Worm (Caenorhabditis elegans) whole organism, L2 larva: ENCODE results near the gene F23F12.12.

Experiments
- C34F6.9 ChIP-seq: fragments of 150-350 bp; optimal IDR thresholded peaks from 2 replicates; lab custom pipeline; 2014; ENCODE audit warnings: missing biosample characterization, missing genetic modification characterization
- F13H6.1 ChIP-seq: sonication (generic microtip); optimal IDR thresholded peaks from 2 replicates; lab custom pipeline; 2016; ENCODE audit warnings: missing genetic modification characterization, missing compliant biosample characterization
- R02D3.7 ChIP-seq: fragments of 150-350 bp; optimal IDR thresholded peaks from 2 replicates; lab custom pipeline; 2014; ENCODE audit warnings: missing biosample characterization, missing genetic modification characterization
- ZK546.5 ChIP-seq: sonication (generic microtip); optimal IDR thresholded peaks from 2 replicates; lab custom pipeline; 2017; ENCODE audit warnings: missing biosample characterization, missing genetic modification characterization
- alr-1 ChIP-seq: fragments of 150-350 bp; optimal IDR thresholded peaks from 2 replicates; lab custom pipeline; 2014; ENCODE audit warnings: missing biosample characterization, missing genetic modification characterization
- aly-2 ChIP-seq: fragments of 150-350 bp; optimal IDR thresholded peaks from 2 replicates; lab custom pipeline; 2014; ENCODE audit warnings: missing biosample characterization, missing genetic modification characterization
- ama-1 ChIP-seq: fragments of 150-350 bp; optimal IDR thresholded peaks from 2 replicates; lab custom pipeline; 2018; ENCODE audit warnings: inconsistent platforms
- blmp-1 ChIP-seq: sonication (generic microtip); optimal IDR thresholded peaks from 2 replicates; lab custom pipeline; 2017; ENCODE audit warnings: missing genetic modification characterization, mild to moderate bottlenecking, missing compliant biosample characterization, antibody characterized with exemption, moderate library complexity; ENCODE audit not compliant: insufficient read depth
- ceh-16 ChIP-seq: fragments of 150-350 bp; optimal IDR thresholded peaks from 2 replicates; lab custom pipeline; 2014; ENCODE audit warnings: missing biosample characterization, missing genetic modification characterization
- ceh-82 ChIP-seq: fragments of 150-350 bp; optimal IDR thresholded peaks from 2 replicates; lab custom pipeline; 2014; ENCODE audit warnings: missing biosample characterization, missing genetic modification characterization
- crh-2 ChIP-seq: sonication (generic microtip); optimal IDR thresholded peaks from 2 replicates; lab custom pipeline; 2017; ENCODE audit warnings: missing biosample characterization, missing genetic modification characterization
- dmd-4 ChIP-seq: sonication (generic microtip); optimal IDR thresholded peaks from 2 replicates; lab custom pipeline; 2017; ENCODE audit warnings: missing biosample characterization, missing genetic modification characterization
- elt-1 ChIP-seq: fragments of 150-350 bp; optimal IDR thresholded peaks from 2 replicates; lab custom pipeline; 2014; ENCODE audit warnings: missing biosample characterization, missing genetic modification characterization
- elt-3 ChIP-seq: sonication (generic microtip); optimal IDR thresholded peaks from 2 replicates; lab custom pipeline; 2017; ENCODE audit warnings: missing biosample characterization, missing genetic modification characterization
- fos-1 ChIP-seq: fragments of 150-350 bp; optimal IDR thresholded peaks from 2 replicates; lab custom pipeline; 2014; ENCODE audit warnings: missing biosample characterization, missing genetic modification characterization
- gmeb-1 ChIP-seq: fragments of 150-350 bp; optimal IDR thresholded peaks from 2 replicates; lab custom pipeline; 2014; ENCODE audit warnings: missing biosample characterization, missing genetic modification characterization
- lin-39 ChIP-seq: fragments of 150-350 bp; optimal IDR thresholded peaks from 2 replicates; lab custom pipeline; 2014; ENCODE audit warnings: missing biosample characterization, missing genetic modification reagents, missing genetic modification characterization
- lsy-2 ChIP-seq, 2 experiments: fragments of 150-350 bp in 1 of 2; sonication (generic microtip) in 1 of 2; optimal IDR thresholded peaks; 2 replicates each; lab custom pipeline; 2014 to 2017; ENCODE audit warnings: missing biosample characterization in 2 of 2, missing genetic modification characterization in 2 of 2
- mab-5 ChIP-seq: fragments of 150-350 bp; optimal IDR thresholded peaks from 2 replicates; lab custom pipeline; 2014; ENCODE audit warnings: missing biosample characterization, missing genetic modification characterization
- mbf-1 ChIP-seq: sonication (generic microtip); optimal IDR thresholded peaks from 2 replicates; lab custom pipeline; 2017; ENCODE audit warnings: missing biosample characterization, missing genetic modification characterization
- nhr-10 ChIP-seq: sonication (generic microtip); optimal IDR thresholded peaks from 2 replicates; lab custom pipeline; 2017; ENCODE audit warnings: missing biosample characterization, missing genetic modification characterization
- nhr-11 ChIP-seq: fragments of 150-350 bp; optimal IDR thresholded peaks from 2 replicates; lab custom pipeline; 2014; ENCODE audit warnings: missing biosample characterization, missing genetic modification characterization
- nhr-12 ChIP-seq: fragments of 150-350 bp; optimal IDR thresholded peaks from 2 replicates; lab custom pipeline; 2014; ENCODE audit warnings: missing biosample characterization, missing genetic modification characterization
- nhr-21 ChIP-seq: fragments of 150-350 bp; optimal IDR thresholded peaks from 2 replicates; lab custom pipeline; 2014; ENCODE audit warnings: missing biosample characterization, missing genetic modification characterization
- nhr-23 ChIP-seq: fragments of 150-350 bp; optimal IDR thresholded peaks from 2 replicates; lab custom pipeline; 2014; ENCODE audit warnings: missing biosample characterization, missing genetic modification reagents, missing genetic modification characterization
- nhr-25 ChIP-seq: fragments of 150-350 bp; sonication (generic microtip); optimal IDR thresholded peaks from 3 replicates; lab custom pipeline; 2014; ENCODE audit warnings: missing biosample characterization, missing genetic modification characterization
- nhr-77 ChIP-seq: fragments of 150-350 bp; optimal IDR thresholded peaks from 2 replicates; lab custom pipeline; 2014; ENCODE audit warnings: missing biosample characterization, missing genetic modification characterization
- peb-1 ChIP-seq: fragments of 150-350 bp; optimal IDR thresholded peaks from 2 replicates; lab custom pipeline; 2014; ENCODE audit warnings: missing biosample characterization, missing genetic modification characterization
- skn-1 ChIP-seq: sonication (generic microtip); optimal IDR thresholded peaks from 2 replicates; lab custom pipeline; 2017; ENCODE audit warnings: missing biosample characterization, missing genetic modification characterization
- sma-3 ChIP-seq: sonication (generic microtip); optimal IDR thresholded peaks from 2 replicates; lab custom pipeline; 2016; ENCODE audit warnings: missing genetic modification reagents, missing genetic modification characterization, missing compliant biosample characterization
- sma-9 ChIP-seq, 2 experiments: fragments of 150-350 bp in 1 of 2; sonication (generic microtip) in 1 of 2; optimal IDR thresholded peaks; 2 replicates each; lab custom pipeline; 2014 to 2016; ENCODE audit warnings: missing genetic modification characterization in 2 of 2, mild to moderate bottlenecking in 1 of 2, missing biosample characterization in 1 of 2, missing compliant biosample characterization in 1 of 2, missing genetic modification reagents in 1 of 2, moderate library complexity in 1 of 2
- snpc-4 ChIP-seq: fragments of 150-350 bp; optimal IDR thresholded peaks from 2 replicates; lab custom pipeline; 2014; ENCODE audit warnings: missing biosample characterization, missing genetic modification characterization
- unc-55 ChIP-seq: fragments of 150-350 bp; sonication (generic microtip); optimal IDR thresholded peaks from 3 replicates; lab custom pipeline; 2014; ENCODE audit warnings: missing biosample characterization, missing genetic modification reagents, missing genetic modification characterization
- unc-62 ChIP-seq: fragments of 150-350 bp; optimal IDR thresholded peaks from 2 replicates; lab custom pipeline; 2014; ENCODE audit warnings: missing biosample characterization, missing genetic modification reagents, missing genetic modification characterization
- zag-1 ChIP-seq: fragments of 150-350 bp; optimal IDR thresholded peaks from 2 replicates; lab custom pipeline; 2014; ENCODE audit warnings: missing biosample characterization, missing genetic modification characterization
- ztf-11 ChIP-seq: sonication (generic microtip); optimal IDR thresholded peaks from 2 replicates; lab custom pipeline; 2017; ENCODE audit warnings: missing biosample characterization, missing genetic modification characterization
- ztf-4 ChIP-seq: fragments of 150-350 bp; optimal IDR thresholded peaks from 2 replicates; lab custom pipeline; 2014; ENCODE audit warnings: missing biosample characterization, missing genetic modification characterization

The F23F12.12 gene

ce11 chrIII:6478256-6479004, 29.5 kb upstream of the F23F12.12 start, which contains the start of gene zip-8:
Gene zip-8, plus strand, starts transcription at chrIII:6478955.
- TF ChIP-seq R02D3.7 (no peak), ztf-4 (no peak), sma-3 (GFP tag; lab: Kevin White, UChicago) (no peak), snpc-4 (tag; lab: Kevin White, UChicago) (no peak), ztf-11 (tag; lab: Kevin White, UChicago) (no peak), skn-1 (no peak), lsy-2 (tag; optimal IDR thresholded peaks at IDR 0.05; lab: Kevin White, UChicago) (no peak), elt-3 (tag; lab: Kevin White, UChicago) (no peak), crh-2 (tag; lab: Kevin White, UChicago) (no peak), nhr-23 (no peak), nhr-25 (tag; lab: Kevin White, UChicago) (no peak), C34F6.9 (no peak), zag-1 (tag; lab: Kevin White, UChicago) (no peak), ceh-82 (tag; lab: Kevin White, UChicago) (no peak), lin-39 (tag; lab: Kevin White, UChicago) (no peak), mab-5 (no peak), nhr-10 (tag; lab: Kevin White, UChicago) (no peak)

DNA sequence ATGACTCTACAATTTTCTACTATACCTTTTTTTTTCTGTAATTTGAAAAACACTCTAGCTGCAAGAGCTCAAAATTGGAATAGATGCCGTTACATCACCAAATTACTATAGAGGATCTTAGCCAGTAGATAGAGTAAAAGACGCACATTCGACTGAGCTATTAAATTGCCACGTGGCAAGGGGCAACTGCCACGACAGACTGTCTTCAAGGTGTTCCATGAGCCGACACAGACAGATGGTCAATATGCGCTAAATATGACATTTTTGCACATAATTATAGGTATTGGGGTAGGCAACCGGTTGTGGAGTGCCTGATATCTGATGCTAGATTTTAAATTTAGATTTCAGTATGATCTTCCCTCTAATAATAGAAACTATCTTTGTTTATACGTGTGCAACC, 28.5 kb upstream of the F23F12.12 start:
- no peak for TF ChIP-seq blmp-1 (tag; lab: Kevin White, UChicago)
- no peak for TF ChIP-seq ZK546.5
- TF ChIP-seq nhr-12 (tag; lab: Kevin White, UChicago): no peak
- TF ChIP-seq dmd-4 (tag; lab: Kevin White, UChicago): no peak
- no peak for TF ChIP-seq ceh-16 (tag; lab: Kevin White, UChicago)
- no peak for TF ChIP-seq mbf-1 (tag; lab: Kevin White, UChicago)
- TF ChIP-seq gmeb-1 (tag; lab: Kevin White, UChicago): no peak
- no peak for TF ChIP-seq fos-1 (tag; lab: Kevin White, UChicago)
- TF ChIP-seq lin-39 (tag; lab: Kevin White, UChicago): no peak
- no peak for TF ChIP-seq sma-3 (GFP tag; lab: Kevin White, UChicago)
- TF ChIP-seq nhr-11 (tag; lab: Kevin White, UChicago): no peak
- TF ChIP-seq peb-1 (tag; lab: Kevin White, UChicago): no peak
- TF ChIP-seq zag-1 (tag; lab: Kevin White, UChicago): no peak

- TF ChIP-seq lin-39 (tag; lab: Kevin White, UChicago) (no peak), nhr-77 (tag; lab: Kevin White, UChicago) (no peak), C34F6.9 (no peak), mbf-1 (tag; lab: Kevin White, UChicago) (no peak), nhr-11 (tag; lab: Kevin White, UChicago) (no peak)
Measured at ce11 chrIII:6482918-6483317, 25.0 kb upstream of the F23F12.12 start, which contains the start of gene chtb-2. Gene chtb-2, plus strand, starts transcription at chrIII:6483218.

DNA sequence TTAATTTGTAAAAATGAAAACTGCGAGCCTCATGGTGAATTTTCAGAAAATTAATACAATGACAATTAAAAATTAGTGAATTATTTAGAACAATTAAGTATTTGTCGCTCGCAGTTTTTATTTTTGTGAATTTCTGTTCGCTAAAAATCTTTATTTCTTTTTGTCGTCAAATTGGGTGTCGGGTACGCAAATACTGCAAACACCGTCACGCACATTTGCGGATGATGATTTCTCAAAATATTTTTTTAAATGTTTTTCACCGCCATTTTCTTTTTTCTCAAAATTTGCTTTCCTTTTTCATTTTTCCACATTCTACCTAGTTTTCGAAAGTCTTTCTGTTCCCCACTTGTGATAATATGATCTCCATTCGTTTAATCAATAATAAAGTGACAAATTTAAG, 19.0 kb upstream of the F23F12.12 start:
- TF ChIP-seq lsy-2 (tag; optimal IDR thresholded peaks at IDR 0.05; lab: Kevin White, UChicago): peak; percentile 71 to 75
- TF ChIP-seq skn-1: peak; percentile 98
- TF ChIP-seq sma-9 (GFP tag; optimal IDR thresholded peaks at IDR 0.05; lab: Kevin White, UChicago): peak; percentile 44
- TF ChIP-seq sma-9 (tag; optimal IDR thresholded peaks at IDR 0.05; lab: Kevin White, UChicago): no peak
- peak; percentile 78 for TF ChIP-seq unc-55 (GFP tag; lab: Kevin White, UChicago)
- TF ChIP-seq C34F6.9: peak; percentile 71
- TF ChIP-seq snpc-4 (tag; lab: Kevin White, UChicago): peak; percentile 11
- TF ChIP-seq crh-2 (tag; lab: Kevin White, UChicago): peak; percentile 25
- TF ChIP-seq ZK546.5: no peak
- no peak for TF ChIP-seq aly-2 (tag; lab: Kevin White, UChicago)

DNA sequence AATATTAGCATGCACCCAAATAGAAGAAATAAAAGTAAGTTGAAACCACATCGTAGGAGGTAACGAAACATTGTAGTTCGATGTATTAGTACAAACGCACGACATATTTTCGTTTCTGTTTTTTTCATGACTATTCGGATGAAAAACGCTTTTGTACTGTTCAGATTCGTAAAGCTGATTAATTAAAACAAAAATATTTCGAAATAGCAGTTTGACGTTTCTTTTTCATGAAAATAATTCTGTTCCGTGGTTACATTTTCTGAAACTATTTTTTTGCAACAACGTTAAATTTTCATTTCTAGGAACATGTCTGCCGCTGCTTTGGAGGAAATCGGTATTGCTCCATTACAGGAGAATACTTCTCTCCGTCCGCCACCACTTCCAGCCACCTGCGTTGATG, 18.4 kb upstream of the F23F12.12 start, which contains the start of gene rpt-3:
Gene rpt-3 (plus strand): TSS at position 301 of the 400 bp plus-strand sequence.
- TF ChIP-seq alr-1 (tag; lab: Kevin White, UChicago) (no peak), sma-3 (GFP tag; lab: Kevin White, UChicago) (no peak), R02D3.7 (no peak), mab-5 (no peak), C34F6.9 (no peak), blmp-1 (tag; lab: Kevin White, UChicago) (no peak), unc-62 (no peak), elt-1 (no peak), ama-1 (no peak), F13H6.1 (no peak), lin-39 (tag; lab: Kevin White, UChicago) (no peak), nhr-21 (tag; lab: Kevin White, UChicago) (no peak), aly-2 (tag; lab: Kevin White, UChicago) (no peak), elt-3 (tag; lab: Kevin White, UChicago) (no peak)
